Worm (Caenorhabditis elegans) whole organism, L2 larva: ENCODE results near the gene tbc-16.

Source experiments
- C34F6.9 ChIP-seq: fragments of 150-350 bp; optimal IDR thresholded peaks from 2 replicates; lab custom pipeline; 2014; ENCODE audit warnings: missing biosample characterization, missing genetic modification characterization
- F13H6.1 ChIP-seq: sonication (generic microtip); optimal IDR thresholded peaks from 2 replicates; lab custom pipeline; 2016; ENCODE audit warnings: missing genetic modification characterization, missing compliant biosample characterization
- R02D3.7 ChIP-seq: fragments of 150-350 bp; optimal IDR thresholded peaks from 2 replicates; lab custom pipeline; 2014; ENCODE audit warnings: missing biosample characterization, missing genetic modification characterization
- Y55F3AM.14 ChIP-seq: fragments of 200-800 bp; sonication (Bioruptor generic); optimal IDR thresholded peaks from 2 replicates; lab custom pipeline; 2018; ENCODE audit warnings: mild to moderate bottlenecking, missing genetic modification characterization, missing compliant biosample characterization
- alr-1 ChIP-seq: fragments of 150-350 bp; optimal IDR thresholded peaks from 2 replicates; lab custom pipeline; 2014; ENCODE audit warnings: missing biosample characterization, missing genetic modification characterization
- aly-2 ChIP-seq: fragments of 150-350 bp; optimal IDR thresholded peaks from 2 replicates; lab custom pipeline; 2014; ENCODE audit warnings: missing biosample characterization, missing genetic modification characterization
- ama-1 ChIP-seq: fragments of 150-350 bp; optimal IDR thresholded peaks from 2 replicates; lab custom pipeline; 2018; ENCODE audit warnings: inconsistent platforms
- blmp-1 ChIP-seq: sonication (generic microtip); optimal IDR thresholded peaks from 2 replicates; lab custom pipeline; 2017; ENCODE audit warnings: missing genetic modification characterization, mild to moderate bottlenecking, missing compliant biosample characterization, antibody characterized with exemption, moderate library complexity; ENCODE audit not compliant: insufficient read depth
- ceh-82 ChIP-seq: fragments of 150-350 bp; optimal IDR thresholded peaks from 2 replicates; lab custom pipeline; 2014; ENCODE audit warnings: missing biosample characterization, missing genetic modification characterization
- dmd-4 ChIP-seq: sonication (generic microtip); optimal IDR thresholded peaks from 2 replicates; lab custom pipeline; 2017; ENCODE audit warnings: missing biosample characterization, missing genetic modification characterization
- egl-27 ChIP-seq: sonication (generic microtip); optimal IDR thresholded peaks from 3 replicates; lab custom pipeline; 2017; ENCODE audit warnings: missing biosample characterization, missing genetic modification reagents, missing genetic modification characterization
- elt-1 ChIP-seq: fragments of 150-350 bp; optimal IDR thresholded peaks from 2 replicates; lab custom pipeline; 2014; ENCODE audit warnings: missing biosample characterization, missing genetic modification characterization
- elt-3 ChIP-seq: sonication (generic microtip); optimal IDR thresholded peaks from 2 replicates; lab custom pipeline; 2017; ENCODE audit warnings: missing biosample characterization, missing genetic modification characterization
- fos-1 ChIP-seq: fragments of 150-350 bp; optimal IDR thresholded peaks from 2 replicates; lab custom pipeline; 2014; ENCODE audit warnings: missing biosample characterization, missing genetic modification characterization
- gmeb-1 ChIP-seq: fragments of 150-350 bp; optimal IDR thresholded peaks from 2 replicates; lab custom pipeline; 2014; ENCODE audit warnings: missing biosample characterization, missing genetic modification characterization
- lin-11 ChIP-seq: fragments of 150-350 bp; sonication (generic microtip); optimal IDR thresholded peaks from 2 replicates; lab custom pipeline; 2014; ENCODE audit warnings: missing biosample characterization, missing genetic modification characterization, inconsistent platforms, mixed read lengths
- lin-39 ChIP-seq: fragments of 150-350 bp; optimal IDR thresholded peaks from 2 replicates; lab custom pipeline; 2014; ENCODE audit warnings: missing biosample characterization, missing genetic modification reagents, missing genetic modification characterization
- mab-5 ChIP-seq: fragments of 150-350 bp; optimal IDR thresholded peaks from 2 replicates; lab custom pipeline; 2014; ENCODE audit warnings: missing biosample characterization, missing genetic modification characterization
- mdl-1 ChIP-seq, 2 experiments: fragments of 150-350 bp in 1 of 2; sonication (generic microtip) in 1 of 2; optimal IDR thresholded peaks; 2 replicates each; lab custom pipeline; 2017; ENCODE audit warnings: missing biosample characterization in 2 of 2, missing genetic modification characterization in 2 of 2
- nhr-10 ChIP-seq: sonication (generic microtip); optimal IDR thresholded peaks from 2 replicates; lab custom pipeline; 2017; ENCODE audit warnings: missing biosample characterization, missing genetic modification characterization
- nhr-11 ChIP-seq: fragments of 150-350 bp; optimal IDR thresholded peaks from 2 replicates; lab custom pipeline; 2014; ENCODE audit warnings: missing biosample characterization, missing genetic modification characterization
- nhr-129 ChIP-seq: fragments of 150-350 bp; optimal IDR thresholded peaks from 2 replicates; lab custom pipeline; 2014; ENCODE audit warnings: missing biosample characterization, missing genetic modification characterization
- nhr-21 ChIP-seq: fragments of 150-350 bp; optimal IDR thresholded peaks from 2 replicates; lab custom pipeline; 2014; ENCODE audit warnings: missing biosample characterization, missing genetic modification characterization
- nhr-23 ChIP-seq: fragments of 150-350 bp; optimal IDR thresholded peaks from 2 replicates; lab custom pipeline; 2014; ENCODE audit warnings: missing biosample characterization, missing genetic modification reagents, missing genetic modification characterization
- nhr-237 ChIP-seq: fragments of 150-350 bp; optimal IDR thresholded peaks from 2 replicates; lab custom pipeline; 2014; ENCODE audit warnings: missing biosample characterization, missing genetic modification characterization
- nhr-25 ChIP-seq: fragments of 150-350 bp; sonication (generic microtip); optimal IDR thresholded peaks from 3 replicates; lab custom pipeline; 2014; ENCODE audit warnings: missing biosample characterization, missing genetic modification characterization
- nhr-77 ChIP-seq: fragments of 150-350 bp; optimal IDR thresholded peaks from 2 replicates; lab custom pipeline; 2014; ENCODE audit warnings: missing biosample characterization, missing genetic modification characterization
- peb-1 ChIP-seq: fragments of 150-350 bp; optimal IDR thresholded peaks from 2 replicates; lab custom pipeline; 2014; ENCODE audit warnings: missing biosample characterization, missing genetic modification characterization
- sem-4 ChIP-seq: fragments of 150-350 bp; optimal IDR thresholded peaks from 2 replicates; lab custom pipeline; 2014; ENCODE audit warnings: missing biosample characterization, missing genetic modification reagents, missing genetic modification characterization
- skn-1 ChIP-seq: sonication (generic microtip); optimal IDR thresholded peaks from 2 replicates; lab custom pipeline; 2017; ENCODE audit warnings: missing biosample characterization, missing genetic modification characterization
- sma-3 ChIP-seq: sonication (generic microtip); optimal IDR thresholded peaks from 2 replicates; lab custom pipeline; 2016; ENCODE audit warnings: missing genetic modification reagents, missing genetic modification characterization, missing compliant biosample characterization
- sma-9 ChIP-seq, 2 experiments: fragments of 150-350 bp in 1 of 2; sonication (generic microtip) in 1 of 2; optimal IDR thresholded peaks; 2 replicates each; lab custom pipeline; 2014 to 2016; ENCODE audit warnings: missing genetic modification characterization in 2 of 2, mild to moderate bottlenecking in 1 of 2, missing biosample characterization in 1 of 2, missing compliant biosample characterization in 1 of 2, missing genetic modification reagents in 1 of 2, moderate library complexity in 1 of 2
- snpc-4 ChIP-seq: fragments of 150-350 bp; optimal IDR thresholded peaks from 2 replicates; lab custom pipeline; 2014; ENCODE audit warnings: missing biosample characterization, missing genetic modification characterization
- unc-39 ChIP-seq: fragments of 150-350 bp; optimal IDR thresholded peaks from 2 replicates; lab custom pipeline; 2014; ENCODE audit warnings: missing biosample characterization, missing genetic modification characterization
- unc-55 ChIP-seq: fragments of 150-350 bp; sonication (generic microtip); optimal IDR thresholded peaks from 3 replicates; lab custom pipeline; 2014; ENCODE audit warnings: missing biosample characterization, missing genetic modification reagents, missing genetic modification characterization
- unc-62 ChIP-seq: fragments of 150-350 bp; optimal IDR thresholded peaks from 2 replicates; lab custom pipeline; 2014; ENCODE audit warnings: missing biosample characterization, missing genetic modification reagents, missing genetic modification characterization
- ztf-11 ChIP-seq: sonication (generic microtip); optimal IDR thresholded peaks from 2 replicates; lab custom pipeline; 2017; ENCODE audit warnings: missing biosample characterization, missing genetic modification characterization
- ztf-4 ChIP-seq: fragments of 150-350 bp; optimal IDR thresholded peaks from 2 replicates; lab custom pipeline; 2014; ENCODE audit warnings: missing biosample characterization, missing genetic modification characterization

tbc-16 gene

DNA sequence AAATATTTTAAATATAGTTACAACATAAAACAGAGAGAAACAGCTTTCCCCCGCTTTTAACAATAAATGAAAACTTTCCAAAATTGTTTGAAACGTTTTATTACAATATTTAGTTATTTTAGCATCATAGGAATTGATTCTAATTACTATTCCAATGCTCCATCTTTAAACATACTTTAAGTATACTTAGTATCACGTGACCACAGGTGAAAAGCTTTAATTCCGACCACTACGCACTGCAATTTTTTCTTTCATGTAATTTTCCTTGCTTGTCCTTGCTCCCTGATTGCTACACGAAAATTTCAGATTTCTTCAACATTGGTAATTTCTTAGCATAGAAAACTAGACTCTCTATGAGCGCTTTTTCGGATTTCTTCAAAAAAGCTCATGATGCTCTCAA is at the start of gene tbc-16:
Gene tbc-16, plus strand, starts transcription at position 301 of the 400 bp plus-strand sequence.
- TF ChIP-seq elt-1 (no peak), ceh-82 (tag; lab: Kevin White, UChicago) (no peak), mab-5 (tag; lab: Kevin White, UChicago) (no peak), dmd-4 (tag; lab: Kevin White, UChicago) (no peak), ztf-11 (tag; lab: Kevin White, UChicago) (no peak), gmeb-1 (tag; lab: Kevin White, UChicago) (no peak), skn-1 (tag; lab: Kevin White, UChicago) (no peak), sma-9 (GFP tag; optimal IDR thresholded peaks at IDR 0.05; lab: Kevin White, UChicago) (no peak), sma-9 (tag; optimal IDR thresholded peaks at IDR 0.05; lab: Kevin White, UChicago) (no peak), lin-11 (no peak), nhr-237 (tag; lab: Kevin White, UChicago) (no peak)

DNA sequence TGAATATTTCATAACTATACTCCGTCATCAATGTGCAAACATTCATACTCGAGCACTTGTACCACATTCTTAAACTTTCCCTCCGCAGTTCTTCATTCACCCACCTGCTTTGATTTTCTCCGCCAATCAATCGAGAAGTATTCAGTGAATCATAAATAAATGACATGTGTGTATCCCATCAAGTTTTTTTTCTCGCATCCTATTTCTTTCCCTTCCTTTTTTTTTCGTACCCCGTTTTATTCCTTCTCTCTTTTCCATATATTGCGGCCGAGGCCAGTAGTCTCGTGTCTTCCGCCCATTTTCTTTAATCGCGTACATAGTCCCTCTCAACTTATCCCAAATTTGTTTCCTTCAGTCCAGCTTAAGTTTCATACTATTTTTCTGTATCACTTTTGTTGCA is 48.4 kb upstream of the tbc-16 start, which contains the start of gene atat-2:
Gene atat-2, plus strand, starts transcription at position 398 of the 400 bp plus-strand sequence.
- TF ChIP-seq elt-1 (no peak), F13H6.1 (tag; lab: Kevin White, UChicago) (no peak), elt-3 (tag; lab: Kevin White, UChicago) (no peak), sma-9 (GFP tag; optimal IDR thresholded peaks at IDR 0.05; lab: Kevin White, UChicago) (peak; percentile 18), sma-9 (tag; optimal IDR thresholded peaks at IDR 0.05; lab: Kevin White, UChicago) (no peak), ama-1 (lab: Kevin White, UChicago) (no peak), alr-1 (no peak), blmp-1 (tag; lab: Kevin White, UChicago) (peak; percentile 29), lin-11 (no peak), sem-4 (tag; lab: Kevin White, UChicago) (no peak), nhr-129 (peak; percentile 22), nhr-10 (tag; lab: Kevin White, UChicago) (no peak), gmeb-1 (tag; lab: Kevin White, UChicago) (no peak)
- TF ChIP-seq, all 48 proteins: peak for 3

DNA sequence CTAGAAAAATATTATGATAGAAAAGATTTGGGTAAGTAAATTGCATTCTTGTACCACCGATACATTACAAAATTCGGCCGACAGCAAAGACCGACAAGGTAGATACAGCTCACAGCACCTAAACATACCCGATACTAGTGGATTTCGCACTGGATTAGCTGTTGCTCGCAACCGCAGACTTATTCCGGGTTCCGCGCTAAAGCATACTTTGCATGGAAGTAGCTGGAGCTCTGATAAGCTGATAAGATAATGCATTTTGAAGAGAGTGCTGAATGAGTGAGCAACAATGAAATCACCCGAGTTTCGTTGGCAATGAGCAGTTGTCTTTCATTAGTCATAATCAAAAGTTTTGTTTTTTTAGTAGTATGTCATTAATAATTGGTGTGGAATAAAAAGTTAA is 46.7 kb upstream of the tbc-16 start:
- TF ChIP-seq snpc-4 (tag; lab: Kevin White, UChicago) (peak; percentile 80), unc-39 (tag; lab: Kevin White, UChicago) (no peak), sma-3 (GFP tag; lab: Kevin White, UChicago) (no peak), mab-5 (tag; lab: Kevin White, UChicago) (no peak), unc-62 (GFP tag; lab: Kevin White, UChicago) (no peak), Y55F3AM.14 (no peak)

DNA sequence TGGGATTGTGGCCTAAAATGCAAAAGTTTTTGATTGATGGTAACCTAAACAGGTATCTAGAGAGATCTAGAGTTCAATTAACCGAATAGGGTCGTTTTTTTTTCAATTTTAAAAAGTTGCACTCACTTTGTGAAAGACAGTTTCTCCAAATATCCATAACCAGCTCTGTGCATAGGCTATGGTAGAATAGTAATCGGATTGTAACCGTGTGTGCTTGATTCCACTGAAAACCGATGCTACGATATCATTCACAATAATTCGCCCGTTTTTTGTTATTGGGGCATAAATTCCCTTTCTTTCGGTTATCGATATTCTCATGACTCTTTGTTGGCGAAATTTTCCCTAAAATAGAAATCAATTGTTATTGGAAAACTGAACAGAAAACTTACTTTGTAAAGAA is 45.0 kb upstream of the tbc-16 start:
- TF ChIP-seq nhr-11 (tag; lab: Kevin White, UChicago) (no peak), peb-1 (no peak), ama-1 (lab: Kevin White, UChicago) (no peak), gmeb-1 (tag; lab: Kevin White, UChicago) (no peak), nhr-21 (tag; lab: Kevin White, UChicago) (no peak), nhr-10 (tag; lab: Kevin White, UChicago) (no peak), ztf-4 (tag; lab: Kevin White, UChicago) (no peak), mab-5 (tag; lab: Kevin White, UChicago) (no peak), alr-1 (no peak), sma-3 (GFP tag; lab: Kevin White, UChicago) (no peak), nhr-23 (tag; lab: Kevin White, UChicago) (no peak), aly-2 (tag; lab: Kevin White, UChicago) (no peak), sem-4 (tag; lab: Kevin White, UChicago) (no peak), mdl-1 (tag; optimal IDR thresholded peaks at IDR 0.05; lab: Kevin White, UChicago) (no peak), nhr-129 (no peak), nhr-77 (tag; lab: Kevin White, UChicago) (no peak)

DNA sequence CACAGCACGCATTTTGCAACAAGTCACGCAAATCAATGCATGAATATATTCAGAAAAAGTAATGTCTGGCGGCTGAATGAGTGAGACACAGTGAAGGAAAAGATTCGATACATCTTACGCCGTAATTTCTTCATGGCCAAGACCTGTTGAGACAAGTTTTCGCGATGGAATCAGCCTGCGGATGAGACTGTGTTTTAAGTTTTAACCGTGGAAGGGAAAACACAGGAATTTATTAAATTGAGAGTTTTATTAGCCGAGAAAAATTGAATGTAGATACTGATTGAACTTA is 43.0 kb upstream of the tbc-16 start, which contains the start of gene hog-1:
Gene hog-1, minus strand, starts transcription at position 101 of the 289 bp plus-strand sequence.
- TF ChIP-seq unc-55 (GFP tag; lab: Kevin White, UChicago), result no peak
- TF ChIP-seq nhr-25, result no peak
- TF ChIP-seq mab-5 (tag; lab: Kevin White, UChicago), result no peak
- no peak for TF ChIP-seq Y55F3AM.14
- TF ChIP-seq gmeb-1 (tag; lab: Kevin White, UChicago), result no peak
- no peak for TF ChIP-seq nhr-23 (tag; lab: Kevin White, UChicago)
- no peak for TF ChIP-seq lin-39 (tag; lab: Kevin White, UChicago)
- no peak for TF ChIP-seq elt-3 (tag; lab: Kevin White, UChicago)
- no peak for TF ChIP-seq C34F6.9 (tag; lab: Kevin White, UChicago)
- no peak for TF ChIP-seq nhr-10 (tag; lab: Kevin White, UChicago)
- TF ChIP-seq fos-1, result no peak
- no peak for TF ChIP-seq dmd-4 (tag; lab: Kevin White, UChicago)
- no peak for TF ChIP-seq R02D3.7
- TF ChIP-seq skn-1 (tag; lab: Kevin White, UChicago), result no peak
- TF ChIP-seq nhr-21 (tag; lab: Kevin White, UChicago), result no peak
- TF ChIP-seq egl-27, result no peak
